Worm (Caenorhabditis elegans) whole organism, L4/young adult: ENCODE results near the gene ZC374.2.

Experiments used
- W03F9.2 ChIP-seq: fragments of 150-350 bp; optimal IDR thresholded peaks from 2 replicates; lab custom pipeline; 2014; ENCODE audit warnings: missing biosample characterization, missing genetic modification characterization
- dao-5 ChIP-seq: sonication (generic microtip); optimal IDR thresholded peaks from 2 replicates; lab custom pipeline; 2016; ENCODE audit warnings: missing genotype, missing genetic modification characterization, moderate library complexity, missing compliant biosample characterization
- him-1 ChIP-seq: sonication (generic microtip); optimal IDR thresholded peaks from 2 replicates; lab custom pipeline; 2016; ENCODE audit warnings: missing genotype, missing genetic modification reagents, missing genetic modification characterization, missing compliant biosample characterization

ZC374.2 gene

ce11 chrX:10069692-10070091, 22.5 kb upstream of the ZC374.2 start, which contains the start of gene mlck-1:
mlck-1 (minus strand) TSS chrX:10069792.
- TF ChIP-seq him-1 (tag; lab: Kevin White, UChicago) (no peak), dao-5 (tag; lab: Kevin White, UChicago) (no peak), W03F9.2 (tag; lab: Kevin White, UChicago) (no peak)

DNA sequence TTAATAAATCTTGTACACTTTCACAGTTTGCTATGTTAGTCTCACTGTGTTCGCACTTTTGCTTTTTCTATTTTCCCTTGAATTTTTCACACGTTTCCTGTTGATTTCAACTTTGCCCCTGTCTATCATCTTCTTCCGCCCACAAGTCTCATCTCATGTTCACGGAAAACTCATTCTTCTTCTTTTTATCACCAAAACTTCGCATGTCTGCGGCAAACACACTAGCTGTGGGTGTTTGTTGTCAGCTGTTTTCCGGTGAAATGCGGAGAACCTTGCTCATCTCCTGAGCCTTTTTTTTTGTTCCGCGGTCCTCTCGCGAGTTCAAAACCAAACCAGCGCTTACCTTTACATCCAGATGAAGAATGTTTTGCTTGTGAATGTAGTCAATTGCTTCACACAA, 21.2 kb upstream of the ZC374.2 start:
- TF ChIP-seq dao-5 (tag; lab: Kevin White, UChicago) (no peak), him-1 (tag; lab: Kevin White, UChicago) (no peak), W03F9.2 (tag; lab: Kevin White, UChicago) (no peak)

ce11 chrX:10060475-10061011, 13.3 kb upstream of the ZC374.2 start, which contains the start of gene ZC373.3:
ZC373.3 (plus strand) TSS chrX:10060525.
- TF ChIP-seq W03F9.2 (tag; lab: Kevin White, UChicago) (no peak), dao-5 (tag; lab: Kevin White, UChicago) (no peak), him-1 (tag; lab: Kevin White, UChicago) (no peak)

- TF ChIP-seq W03F9.2 (tag; lab: Kevin White, UChicago) (no peak), him-1 (tag; lab: Kevin White, UChicago) (no peak), dao-5 (tag; lab: Kevin White, UChicago) (no peak)
Measured at ce11 chrX:10058332-10058731, 11.1 kb upstream of the ZC374.2 start, which contains the start of gene ZC373.2. ZC373.2 (minus strand) TSS chrX:10058432.

DNA sequence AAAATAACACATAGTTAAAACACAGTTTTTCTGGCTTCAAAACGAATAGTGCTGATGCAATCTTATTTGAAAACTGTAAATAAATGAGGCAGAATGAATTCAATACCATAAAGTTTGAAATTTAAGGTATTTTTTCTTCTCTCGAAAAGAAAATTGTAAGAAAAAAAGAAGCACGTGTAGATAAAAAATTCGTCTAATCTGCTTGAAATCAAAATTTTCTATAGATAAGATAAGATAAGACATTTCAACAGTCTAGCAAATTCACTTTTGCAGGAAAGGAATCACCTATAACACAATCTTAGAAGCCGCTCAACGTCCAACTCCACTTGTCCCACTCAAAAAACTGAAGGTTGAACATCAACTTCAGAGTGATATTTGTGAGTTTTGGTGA, 7.2 kb upstream of the ZC374.2 start:
- TF ChIP-seq W03F9.2 (tag; lab: Kevin White, UChicago) (no peak), him-1 (tag; lab: Kevin White, UChicago) (no peak), dao-5 (tag; lab: Kevin White, UChicago) (no peak)

- TF ChIP-seq dao-5 (tag; lab: Kevin White, UChicago) (no peak), him-1 (tag; lab: Kevin White, UChicago) (no peak), W03F9.2 (tag; lab: Kevin White, UChicago) (no peak)
Measured at ce11 chrX:10053742-10054409, 6.7 kb upstream of the ZC374.2 start, which contains the start of gene cbs-1. cbs-1 (plus strand) TSS chrX:10054275.

DNA sequence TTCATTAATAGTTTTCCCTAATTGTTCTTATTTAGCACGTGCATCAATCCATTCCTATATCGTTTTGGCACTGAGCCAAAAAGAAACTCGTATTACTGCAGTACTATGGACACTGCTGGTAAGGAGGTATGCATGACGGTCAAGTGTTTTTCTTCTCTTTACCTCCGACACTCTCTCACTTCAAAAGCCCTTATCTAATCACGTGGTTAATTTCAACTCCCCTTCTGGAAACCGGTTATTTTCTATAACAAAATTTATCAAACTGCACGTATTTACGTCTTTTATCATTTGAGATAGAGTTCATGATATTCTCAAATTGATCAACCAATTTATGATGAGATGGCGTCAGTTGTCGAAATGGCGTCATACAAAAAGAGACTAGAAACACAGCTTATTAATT, 4.4 kb upstream of the ZC374.2 start:
- TF ChIP-seq W03F9.2 (tag; lab: Kevin White, UChicago) (no peak), dao-5 (tag; lab: Kevin White, UChicago) (no peak), him-1 (tag; lab: Kevin White, UChicago) (no peak)

DNA sequence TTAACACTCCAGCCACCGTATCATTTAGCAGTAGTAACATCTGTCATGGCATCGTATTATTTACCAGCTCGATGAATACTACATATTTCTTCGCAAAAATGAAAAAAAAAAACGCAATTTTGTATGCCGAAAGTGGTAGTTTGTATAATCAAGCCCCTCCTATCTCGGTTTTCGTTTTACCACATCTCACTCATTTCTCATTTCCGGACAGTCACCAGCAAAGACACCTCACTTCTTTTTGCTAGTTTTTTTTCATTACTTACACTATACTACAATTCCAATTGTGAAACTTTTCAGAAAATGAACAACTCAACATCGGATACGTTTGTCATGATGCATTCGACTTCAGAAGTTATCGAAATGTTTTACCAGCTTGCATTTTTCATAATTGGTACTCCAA, 1.9 kb upstream of the ZC374.2 start, which contains the start of gene gnrr-3:
TSS of gene gnrr-3 (plus strand) at position 301 of the 400 bp plus-strand sequence.
- TF ChIP-seq him-1 (tag; lab: Kevin White, UChicago): no peak
- no peak for TF ChIP-seq dao-5 (tag; lab: Kevin White, UChicago)
- TF ChIP-seq W03F9.2 (tag; lab: Kevin White, UChicago): no peak

DNA sequence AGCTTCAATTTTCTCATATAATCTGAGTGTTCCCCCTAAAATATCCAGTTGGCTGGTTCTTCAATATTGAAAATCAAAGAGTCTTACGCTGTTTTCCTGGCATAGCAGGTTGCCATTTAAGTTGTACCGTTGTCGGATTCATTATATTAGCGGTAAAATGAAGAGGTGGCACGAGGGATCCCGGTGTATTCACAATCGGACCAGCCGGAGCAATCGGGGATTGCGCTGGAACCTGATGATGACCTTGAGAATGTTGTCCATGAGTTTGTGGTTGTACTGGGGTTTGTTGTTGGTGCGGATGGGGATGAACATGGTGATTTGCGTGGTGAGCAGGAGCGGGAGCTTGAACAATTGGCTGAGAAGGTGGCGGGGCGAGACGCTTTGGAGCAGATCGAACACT, 2.8 kb downstream of the ZC374.2 start:
- no peak for TF ChIP-seq W03F9.2 (tag; lab: Kevin White, UChicago)
- no peak for TF ChIP-seq dao-5 (tag; lab: Kevin White, UChicago)
- no peak for TF ChIP-seq him-1 (tag; lab: Kevin White, UChicago)

DNA sequence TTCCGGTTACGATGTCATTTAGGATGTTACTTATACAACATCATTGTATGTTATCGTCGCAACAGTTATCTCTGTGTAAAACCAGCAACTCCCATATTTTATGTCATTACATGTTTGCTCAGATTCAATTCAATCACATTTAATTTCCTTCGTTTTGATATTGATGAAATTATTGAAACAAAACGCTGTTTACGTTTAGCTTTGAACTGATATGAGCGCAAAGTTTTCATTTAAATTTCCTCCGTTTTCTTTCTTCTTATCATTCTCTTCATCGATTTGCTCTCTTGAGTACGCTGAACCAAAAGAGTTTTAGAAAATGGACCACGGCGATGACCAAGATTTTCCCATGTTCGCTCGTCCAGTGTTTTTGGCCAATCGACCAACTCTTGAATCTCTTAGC, 16.4 kb downstream of the ZC374.2 start, which contains the start of gene sek-6:
TSS of gene sek-6 (plus strand) at position 315 of the 400 bp plus-strand sequence.
- TF ChIP-seq him-1 (tag; lab: Kevin White, UChicago) (no peak), dao-5 (tag; lab: Kevin White, UChicago) (no peak), W03F9.2 (tag; lab: Kevin White, UChicago) (no peak)

ce11 chrX:10027556-10027955, 19.7 kb downstream of the ZC374.2 start, which contains the start of gene mkk-4:
mkk-4 (plus strand) TSS chrX:10027856.
- TF ChIP-seq dao-5 (tag; lab: Kevin White, UChicago) (no peak), him-1 (tag; lab: Kevin White, UChicago) (no peak), W03F9.2 (tag; lab: Kevin White, UChicago) (no peak)

DNA sequence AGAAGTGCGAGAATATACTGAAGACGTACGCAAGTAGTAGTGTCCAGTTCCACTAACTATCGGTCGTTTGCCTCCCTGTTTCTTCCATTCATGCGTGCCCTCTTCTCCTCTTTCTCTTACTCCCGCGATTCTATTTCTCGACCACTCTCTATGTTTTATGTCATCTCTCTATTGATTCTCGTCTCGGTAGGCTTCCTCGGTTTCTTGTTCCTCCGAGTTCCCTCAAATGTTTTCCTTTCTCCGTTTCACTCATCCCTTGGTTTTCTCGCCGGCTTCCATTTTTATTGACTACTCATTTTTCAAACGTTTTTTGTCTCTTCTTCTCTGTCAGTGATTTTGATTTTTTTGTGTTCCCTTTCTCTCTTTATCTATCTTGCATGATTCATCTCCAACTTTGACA, 20.9 kb downstream of the ZC374.2 start:
- TF ChIP-seq W03F9.2 (tag; lab: Kevin White, UChicago) (peak; percentile 12), dao-5 (tag; lab: Kevin White, UChicago) (no peak), him-1 (tag; lab: Kevin White, UChicago) (no peak)

DNA sequence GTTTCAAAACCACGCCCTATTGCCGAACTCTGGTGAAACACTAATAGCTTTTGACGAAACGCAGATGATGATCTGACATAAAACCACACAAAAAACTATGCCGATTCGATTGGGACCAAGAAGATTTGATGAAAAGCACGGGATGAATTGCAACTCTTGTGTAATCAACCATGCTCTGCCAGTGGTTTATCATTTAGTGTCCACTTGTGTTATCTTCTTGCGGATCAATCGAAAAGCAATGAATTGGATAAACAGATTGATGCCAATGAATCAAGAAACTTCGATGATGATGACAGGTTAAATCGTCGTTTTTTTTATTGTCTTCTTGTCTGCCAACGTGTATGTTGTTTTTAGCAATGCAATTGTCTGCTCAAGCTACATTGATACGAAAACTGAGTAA, 25.2 kb downstream of the ZC374.2 start, which contains the start of gene F42G10.1:
TSS of gene F42G10.1 (minus strand) at position 151 of the 400 bp plus-strand sequence.
- TF ChIP-seq him-1 (tag; lab: Kevin White, UChicago) (no peak), W03F9.2 (tag; lab: Kevin White, UChicago) (no peak), dao-5 (tag; lab: Kevin White, UChicago) (no peak)
